Worm (Caenorhabditis elegans): ENCODE data around the gene cyh-1.

cyh-1 gene

ce11 chrII:3520988-3521850, 16.4 kb downstream of the cyh-1 start, which contains the start of gene W09G10.9 (continued):
- TF ChIP-seq nhr-25 (tag; optimal IDR thresholded peaks at IDR 0.05; ENCODE audit: borderline replicate concordance, insufficient read depth) (no peak), mdt-29 (GFP tag; IDR thresholded peaks at IDR 0.05) (peak; percentile 69), hif-1 (tag; optimal IDR thresholded peaks at IDR 0.05) (peak in 1 of 2 experiments; percentile 25), sdz-12 (GFP tag; optimal IDR thresholded peaks at IDR 0.05) (peak; percentile 14), pqm-1 (tag; optimal IDR thresholded peaks at IDR 0.05) (no peak), jun-1 (tag; optimal IDR thresholded peaks at IDR 0.05) (peak; percentile 30), aly-2 (tag; optimal IDR thresholded peaks at IDR 0.05) (no peak), zip-11 (GFP tag; IDR thresholded peaks at IDR 0.05) (0 out of 2 replicates have a peak, but pooled peaks have one; percentile 51), dpl-1 (GFP tag; optimal IDR thresholded peaks at IDR 0.05) (peak; percentile 28), hmg-1.1 (GFP tag; IDR thresholded peaks at IDR 0.05) (peak; percentile 96), mep-1 (tag; optimal IDR thresholded peaks at IDR 0.05) (peak; percentile 71), nhr-102 (tag; optimal IDR thresholded peaks at IDR 0.05) (peak; percentile 46), set-16 (GFP tag; IDR thresholded peaks at IDR 0.05) (peak; percentile 92), snpc-1.2 (GFP tag; IDR thresholded peaks at IDR 0.05) (0 out of 2 replicates have a peak, but pooled peaks have one; percentile 22), zfp-2 (tag; optimal IDR thresholded peaks at IDR 0.05) (peak; percentile 14), F26F4.8 (GFP tag; conservative IDR thresholded peaks at IDR 0.05) (0 out of 2 replicates have a peak, but pooled peaks have one; percentile 23), dve-1 (tag; optimal IDR thresholded peaks at IDR 0.05; ENCODE audit: insufficient read depth) (peak; percentile 25), tra-1 (GFP tag; IDR thresholded peaks at IDR 0.05) (0 out of 2 replicates have a peak, but pooled peaks have one; percentile 37), ZK546.5 (tag; optimal IDR thresholded peaks at IDR 0.05) (no peak), lir-3 (tag; optimal IDR thresholded peaks at IDR 0.05) (no peak), Y75B8A.6 (GFP tag; IDR thresholded peaks at IDR 0.05) (0 out of 2 replicates have a peak, but pooled peaks have one; percentile 48), unc-62 (GFP tag; optimal IDR thresholded peaks at IDR 0.05 in 1 of 2) (peak in 1 of 2 experiments; percentile 66), unc-62 (tag; optimal IDR thresholded peaks at IDR 0.05) (no peak), daf-8 (GFP tag; IDR thresholded peaks at IDR 0.05) (0 out of 2 replicates have a peak, but pooled peaks have one; percentile 47), madf-5 (GFP tag; IDR thresholded peaks at IDR 0.05) (no peak), dmd-8 (GFP tag; IDR thresholded peaks at IDR 0.05) (peak; percentile 87), arid-1 (GFP tag; conservative IDR thresholded peaks at IDR 0.05) (peak; percentile 91), lin-38 (GFP tag; IDR thresholded peaks at IDR 0.05) (peak; percentile 95), attf-4 (tag; optimal IDR thresholded peaks at IDR 0.05) (no peak), ceh-32 (tag; optimal IDR thresholded peaks at IDR 0.05; ENCODE audit: poor library complexity) (no peak), ceh-44 (GFP tag; IDR thresholded peaks at IDR 0.05) (peak; percentile 81), Y5F2A.4 (GFP tag; optimal IDR thresholded peaks at IDR 0.05) (no peak), nhr-76 (tag; optimal IDR thresholded peaks at IDR 0.05) (no peak), lin-39 (tag; optimal IDR thresholded peaks at IDR 0.05) (no peak), R02D3.7 (tag; optimal IDR thresholded peaks at IDR 0.05) (no peak), hlh-30 (tag; optimal IDR thresholded peaks at IDR 0.05; ENCODE audit: insufficient read depth) (peak; percentile 22), tag-97 (GFP tag; IDR thresholded peaks at IDR 0.05) (0 out of 2 replicates have a peak, but pooled peaks have one; percentile 77), ama-1 (optimal IDR thresholded peaks at IDR 0.05) (no peak), skn-1 (tag; optimal IDR thresholded peaks at IDR 0.05) (no peak), snpc-4 (tag; optimal IDR thresholded peaks at IDR 0.05) (no peak), F49E8.2 (tag; optimal IDR thresholded peaks at IDR 0.05; ENCODE audit: borderline replicate concordance) (no peak), aha-1 (tag) (peak; percentile 44), vab-7 (GFP tag; IDR thresholded peaks at IDR 0.05) (peak; percentile 75), Y105C5A.15 (GFP tag; IDR thresholded peaks at IDR 0.05) (no peak), spr-3 (GFP tag; optimal IDR thresholded peaks at IDR 0.05) (peak; percentile 9), ceh-28 (tag; optimal IDR thresholded peaks at IDR 0.05) (no peak), nhr-10 (tag; optimal IDR thresholded peaks at IDR 0.05) (no peak), madf-9 (GFP tag; conservative IDR thresholded peaks at IDR 0.05) (peak; percentile 90), nhr-41 (GFP tag; IDR thresholded peaks at IDR 0.05) (0 out of 2 replicates have a peak, but pooled peaks have one; percentile 11)
